Worm (Caenorhabditis elegans): ENCODE results near the gene cst-2.

Gene cst-2

ce11 chrX:4373123-4373522 is 37.3 kb upstream of the cst-2 start, which contains the start of gene R160.6:
R160.6 (minus strand) TSS chrX:4373223.
- TF ChIP-seq zip-5 (tag; optimal IDR thresholded peaks at IDR 0.05): no peak
- no peak for TF ChIP-seq fkh-6 (tag; optimal IDR thresholded peaks at IDR 0.05)
- no peak for TF ChIP-seq ceh-31 (tag; optimal IDR thresholded peaks at IDR 0.05)
- no peak for TF ChIP-seq tbx-2 (tag; optimal IDR thresholded peaks at IDR 0.05)
- no peak for TF ChIP-seq C08G9.2 (tag; optimal IDR thresholded peaks at IDR 0.05)
- TF ChIP-seq elt-2 (tag; optimal IDR thresholded peaks at IDR 0.05): no peak
- no peak for TF ChIP-seq pag-3 (tag; optimal IDR thresholded peaks at IDR 0.05; ENCODE audit: borderline replicate concordance)
- no peak for TF ChIP-seq unc-3 (GFP tag; conservative IDR thresholded peaks at IDR 0.05)
- TF ChIP-seq unc-3 (tag; optimal IDR thresholded peaks at IDR 0.05): no peak
- TF ChIP-seq hlh-13 (GFP tag; optimal IDR thresholded peaks at IDR 0.05): no peak
- no peak for TF ChIP-seq tbx-7 (tag; optimal IDR thresholded peaks at IDR 0.05)

- TF ChIP-seq mec-3 (tag; optimal IDR thresholded peaks at IDR 0.05; ENCODE audit: borderline replicate concordance) (no peak), unc-3 (GFP tag; conservative IDR thresholded peaks at IDR 0.05) (no peak), unc-3 (tag; optimal IDR thresholded peaks at IDR 0.05) (no peak), C08G9.2 (tag; optimal IDR thresholded peaks at IDR 0.05) (no peak), tbx-7 (tag; optimal IDR thresholded peaks at IDR 0.05) (no peak), sdc-2 (tag; optimal IDR thresholded peaks at IDR 0.05) (no peak), Y22D7AL.16 (tag; optimal IDR thresholded peaks at IDR 0.05) (no peak), unc-55 (GFP tag; optimal IDR thresholded peaks at IDR 0.05) (no peak), lin-11 (tag; optimal IDR thresholded peaks at IDR 0.05) (no peak), elt-2 (tag; optimal IDR thresholded peaks at IDR 0.05) (no peak), ahr-1 (tag; optimal IDR thresholded peaks at IDR 0.05) (no peak), ceh-14 (tag; optimal IDR thresholded peaks at IDR 0.05) (no peak), che-1 (tag; optimal IDR thresholded peaks at IDR 0.05) (no peak), npax-4 (tag; optimal IDR thresholded peaks at IDR 0.05) (no peak), ceh-34 (tag; optimal IDR thresholded peaks at IDR 0.05) (no peak), pros-1 (tag; optimal IDR thresholded peaks at IDR 0.05) (no peak), ets-4 (tag; optimal IDR thresholded peaks at IDR 0.05) (no peak)
These were observed 36.1 kb upstream of the cst-2 start, which contains the start of gene R160.14 for ce11 chrX:4371988-4372387. R160.14 (minus strand) TSS chrX:4372088.

- TF ChIP-seq ceh-48 (tag; optimal IDR thresholded peaks at IDR 0.05): no peak
- no peak for TF ChIP-seq ref-2 (tag; optimal IDR thresholded peaks at IDR 0.05)
- no peak for TF ChIP-seq ceh-19 (GFP tag; optimal IDR thresholded peaks at IDR 0.05)
- no peak for TF ChIP-seq C38D4.7 (GFP tag; optimal IDR thresholded peaks at IDR 0.05)
- TF ChIP-seq ceh-34 (tag; optimal IDR thresholded peaks at IDR 0.05): no peak
- TF ChIP-seq ztf-16 (tag; optimal IDR thresholded peaks at IDR 0.05): no peak
- no peak for TF ChIP-seq unc-3 (GFP tag; conservative IDR thresholded peaks at IDR 0.05)
- no peak for TF ChIP-seq unc-3 (tag; optimal IDR thresholded peaks at IDR 0.05)
- no peak for TF ChIP-seq ceh-6 (GFP tag; optimal IDR thresholded peaks at IDR 0.05)
- no peak for TF ChIP-seq tbx-2 (tag; optimal IDR thresholded peaks at IDR 0.05)
- TF ChIP-seq ahr-1 (tag; optimal IDR thresholded peaks at IDR 0.05): no peak
- no peak for TF ChIP-seq dmd-4 (tag; optimal IDR thresholded peaks at IDR 0.05; ENCODE audit: borderline replicate concordance)
- no peak for TF ChIP-seq elt-2 (tag; optimal IDR thresholded peaks at IDR 0.05)
- TF ChIP-seq ceh-24 (tag; optimal IDR thresholded peaks at IDR 0.05): no peak
- no peak for TF ChIP-seq sox-2 (GFP tag; IDR thresholded peaks at IDR 0.05)
These were observed 35.6 kb upstream of the cst-2 start, which contains the start of gene R160.13 for ce11 chrX:4371413-4371812. R160.13 (minus strand) TSS chrX:4371513.

ce11 chrX:4370756-4371155 is 34.9 kb upstream of the cst-2 start, which contains the start of gene R160.5:
R160.5 (minus strand) TSS chrX:4370856.
- TF ChIP-seq nhr-232 (tag; optimal IDR thresholded peaks at IDR 0.05) (no peak), Y22D7AL.16 (tag; optimal IDR thresholded peaks at IDR 0.05) (no peak), che-1 (tag; optimal IDR thresholded peaks at IDR 0.05) (no peak), tbx-7 (tag; optimal IDR thresholded peaks at IDR 0.05) (no peak), pha-2 (tag; optimal IDR thresholded peaks at IDR 0.05) (no peak), hlh-6 (tag; optimal IDR thresholded peaks at IDR 0.05) (no peak), ceh-14 (tag; optimal IDR thresholded peaks at IDR 0.05) (no peak), K02D7.2 (tag; optimal IDR thresholded peaks at IDR 0.05) (no peak), hlh-30 (tag; optimal IDR thresholded peaks at IDR 0.05; ENCODE audit: insufficient read depth) (no peak), sox-2 (GFP tag; IDR thresholded peaks at IDR 0.05) (no peak), ceh-48 (tag; optimal IDR thresholded peaks at IDR 0.05) (no peak), ceh-9 (tag; optimal IDR thresholded peaks at IDR 0.05) (no peak), odd-2 (tag; optimal IDR thresholded peaks at IDR 0.05) (no peak), ceh-6 (GFP tag; optimal IDR thresholded peaks at IDR 0.05) (no peak), K09A11.1 (tag; optimal IDR thresholded peaks at IDR 0.05; ENCODE audit: insufficient read depth) (no peak), ztf-16 (tag; optimal IDR thresholded peaks at IDR 0.05) (no peak), ceh-34 (tag; optimal IDR thresholded peaks at IDR 0.05) (no peak), syd-9 (tag; optimal IDR thresholded peaks at IDR 0.05) (no peak), ahr-1 (tag; optimal IDR thresholded peaks at IDR 0.05) (no peak), nhr-11 (tag; optimal IDR thresholded peaks at IDR 0.05) (no peak)
